Worm (Caenorhabditis elegans): ENCODE data around the gene str-225.

DNA sequence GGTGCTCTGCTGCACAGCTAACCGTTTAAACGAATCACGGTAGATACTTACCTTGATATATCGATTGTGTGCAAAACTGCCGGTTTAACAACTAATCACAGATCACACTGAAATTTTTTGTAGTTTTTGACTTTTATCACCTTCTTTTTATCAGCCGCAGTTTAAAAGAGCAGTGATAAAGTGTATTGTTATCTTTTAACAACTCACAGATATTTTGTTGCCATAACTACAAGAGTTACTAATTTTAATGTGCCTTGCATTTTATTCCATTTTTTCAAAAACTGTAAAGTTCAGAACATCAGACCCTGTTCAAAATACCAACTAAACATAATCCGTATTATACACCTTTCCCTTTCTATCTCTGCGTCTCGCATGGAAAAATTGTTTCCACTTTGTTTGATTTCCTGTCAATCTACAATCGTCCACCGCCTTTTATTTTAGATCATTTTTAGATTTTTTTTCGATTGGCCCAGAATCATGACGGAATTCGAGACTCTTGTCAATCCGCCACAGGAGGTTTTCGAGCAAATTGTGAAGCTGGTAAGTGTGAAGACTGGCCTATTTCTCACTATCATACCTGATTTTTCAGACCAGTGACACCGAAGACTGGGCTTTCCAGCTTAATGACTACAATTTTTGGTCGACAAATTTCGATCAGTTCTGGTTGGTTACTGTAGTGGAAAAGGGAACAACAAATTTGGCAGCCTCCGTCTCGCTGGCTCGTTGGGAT, 45.3 kb downstream of the str-225 start, which contains the start of gene T24A6.20:
- TF ChIP-seq ama-1 (optimal IDR thresholded peaks at IDR 0.05) (no peak), aly-1 (tag; optimal IDR thresholded peaks at IDR 0.05) (no peak), tbx-11 (GFP tag; IDR thresholded peaks at IDR 0.05) (no peak)

All from whole organism, early embryonic.